Worm (Caenorhabditis elegans) whole organism, L3 larva: ENCODE results near the gene rei-1.

ENCODE experiments used
- egl-27 ChIP-seq: sonication (generic microtip); optimal IDR thresholded peaks from 4 replicates; lab custom pipeline; 2017; ENCODE audit warnings: missing biosample characterization, missing genetic modification reagents, missing genetic modification characterization
- elt-1 ChIP-seq: fragments of 150-350 bp; optimal IDR thresholded peaks from 2 replicates; lab custom pipeline; 2014; ENCODE audit warnings: missing biosample characterization, missing genetic modification characterization
- elt-3 ChIP-seq, 3 experiments: fragments of 150-350 bp in 1 of 3; sonication (generic microtip) in 2 of 3; optimal IDR thresholded peaks; 2 replicates in 2 of 3; 4 replicates in 1 of 3; lab custom pipeline; 2014 to 2017; ENCODE audit warnings: missing biosample characterization in 3 of 3, missing genetic modification characterization in 3 of 3
- lin-15B ChIP-seq: fragments of 150-350 bp; optimal IDR thresholded peaks from 2 replicates; lab custom pipeline; 2014; ENCODE audit warnings: missing biosample characterization, missing genetic modification characterization
- mdl-1 ChIP-seq: fragments of 150-350 bp; optimal IDR thresholded peaks from 2 replicates; lab custom pipeline; 2014; ENCODE audit warnings: missing biosample characterization, missing genetic modification characterization
- nfya-1 ChIP-seq: sonication (generic microtip); optimal IDR thresholded peaks from 2 replicates; lab custom pipeline; 2017; ENCODE audit warnings: missing genetic modification characterization, mild to moderate bottlenecking, missing compliant biosample characterization, antibody characterized with exemption, moderate library complexity; ENCODE audit not compliant: insufficient read depth
- pha-4 ChIP-seq: fragments of 150-350 bp; optimal IDR thresholded peaks from 2 replicates; lab custom pipeline; 2014; ENCODE audit warnings: missing biosample characterization, missing genetic modification reagents, missing genetic modification characterization
- skn-1 ChIP-seq: fragments of 150-350 bp; optimal IDR thresholded peaks from 2 replicates; lab custom pipeline; 2014; ENCODE audit warnings: missing biosample characterization, missing genetic modification characterization
- ztf-11 ChIP-seq: fragments of 150-350 bp; optimal IDR thresholded peaks from 2 replicates; lab custom pipeline; 2014; ENCODE audit warnings: missing biosample characterization, missing genetic modification characterization

DNA sequence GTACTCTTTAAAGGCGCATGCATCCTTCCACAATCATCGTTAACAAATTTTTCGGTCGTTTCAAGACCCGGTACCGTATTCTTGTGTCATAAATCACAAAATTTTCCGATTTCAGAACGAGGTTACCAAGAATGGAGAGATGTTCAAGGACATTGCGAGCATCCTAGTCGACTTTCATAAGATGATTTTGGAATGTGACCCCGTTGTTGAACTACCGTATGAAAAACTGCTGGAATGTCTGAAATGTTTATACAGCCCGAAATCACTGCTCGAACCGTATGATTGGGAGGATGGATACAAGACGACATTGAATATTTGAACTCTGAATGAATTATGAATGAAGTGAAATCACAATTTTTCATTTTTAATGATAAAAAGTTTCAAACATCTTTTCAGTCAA lies 5.0 kb downstream of the rei-1 start:
- TF ChIP-seq ztf-11 (no peak), pha-4 (tag; lab: Kevin White, UChicago) (no peak), skn-1 (tag; lab: Kevin White, UChicago) (no peak), elt-3 (tag; optimal IDR thresholded peaks at IDR 0.05; lab: Kevin White, UChicago) (no peak), lin-15B (no peak), nfya-1 (no peak), elt-1 (no peak), egl-27 (tag; lab: Kevin White, UChicago) (no peak), mdl-1 (tag; lab: Kevin White, UChicago) (no peak)
